Fruit fly (Drosophila melanogaster) whole organism, larva: ENCODE measurements around the gene TwdlQ.

ENCODE experiments used
- noc ChIP-seq: fragments of 200-800 bp; sonication (Bioruptor generic); optimal IDR thresholded peaks from 3 replicates; lab custom pipeline; 2019; ENCODE audit warnings: missing biosample characterization, mild to moderate bottlenecking, missing genetic modification characterization, moderate library complexity

The TwdlQ gene

DNA sequence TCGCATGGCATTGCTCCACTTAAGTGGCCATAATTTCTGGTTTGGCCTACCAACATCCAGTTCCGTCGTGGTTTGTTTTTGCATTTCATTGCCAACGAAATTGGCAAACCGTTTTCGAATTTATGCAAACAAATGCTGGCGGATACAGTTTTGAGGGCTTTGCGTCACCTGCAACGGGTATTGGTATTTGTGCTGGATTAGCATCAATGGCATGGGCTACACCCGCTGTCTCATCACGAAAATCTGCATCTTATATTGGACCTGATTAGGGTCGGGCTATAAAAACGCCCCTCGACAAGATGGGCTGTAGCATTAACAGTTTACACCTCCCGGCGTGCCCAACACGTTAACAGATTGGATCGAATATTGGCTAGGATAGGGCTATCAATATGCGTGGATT, 37.2 kb downstream of the TwdlQ start, which contains the start of gene Tb:
Gene Tb (plus strand): TSS at position 301 of the 400 bp plus-strand sequence.
- no peak for TF ChIP-seq noc (tag; lab: Kevin White, UChicago)

DNA sequence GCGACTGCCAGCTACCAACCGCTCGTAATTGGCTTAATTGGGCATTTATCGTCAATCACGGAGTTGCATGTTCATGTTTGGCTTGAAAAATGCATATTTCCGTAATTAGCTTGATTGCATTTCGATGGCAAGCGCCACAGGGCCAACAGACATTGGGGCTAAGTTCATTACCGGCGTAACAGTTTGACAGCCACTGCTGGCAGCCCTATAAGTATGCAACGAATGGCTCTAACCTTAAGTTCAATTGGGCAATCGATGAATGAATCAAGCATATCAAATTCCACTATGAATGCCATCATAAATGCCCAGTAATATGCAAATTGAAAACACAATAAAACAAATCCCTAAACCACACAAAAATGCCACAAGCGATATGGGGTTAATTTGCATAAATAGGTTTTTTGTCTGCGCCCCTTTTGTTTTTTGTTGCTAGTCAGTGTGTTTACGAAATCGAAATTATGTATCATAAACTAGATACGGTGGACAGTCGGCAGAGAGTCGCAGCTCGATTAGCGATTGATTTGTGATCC, 37.9 kb downstream of the TwdlQ start:
- TF ChIP-seq noc (tag; lab: Kevin White, UChicago) = no peak

DNA sequence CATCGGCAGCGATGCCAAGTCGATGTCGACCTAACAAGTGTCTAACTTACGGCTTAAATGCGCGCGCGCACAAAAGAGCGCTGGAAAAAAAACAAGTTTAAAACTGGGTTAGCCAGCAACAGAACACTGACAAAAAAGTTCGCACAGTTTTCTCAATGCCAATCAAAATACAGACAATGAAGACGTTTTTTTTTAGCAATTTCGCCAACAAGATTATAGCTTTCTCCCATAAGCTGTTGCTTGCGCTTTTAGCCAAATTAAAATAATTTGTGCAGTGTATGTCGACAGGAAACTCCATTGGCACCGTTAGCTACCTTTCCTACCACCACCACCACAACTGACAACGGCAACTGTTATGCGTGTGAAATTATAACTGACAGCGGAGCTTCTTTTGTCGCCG, 38.8 kb downstream of the TwdlQ start:
- no peak for TF ChIP-seq noc (tag; lab: Kevin White, UChicago)
